Worm (Caenorhabditis elegans) whole organism, L4/young adult: ENCODE results near the gene pxmp-4.
A peak's percentile ranks its signal among the peaks of the same experiment; 100 is the strongest.

Source experiments
- W03F9.2 ChIP-seq: fragments of 150-350 bp; optimal IDR thresholded peaks from 2 replicates; lab custom pipeline; 2014; ENCODE audit warnings: missing biosample characterization, missing genetic modification characterization
- dao-5 ChIP-seq: sonication (generic microtip); optimal IDR thresholded peaks from 2 replicates; lab custom pipeline; 2016; ENCODE audit warnings: missing genotype, missing genetic modification characterization, moderate library complexity, missing compliant biosample characterization
- him-1 ChIP-seq: sonication (generic microtip); optimal IDR thresholded peaks from 2 replicates; lab custom pipeline; 2016; ENCODE audit warnings: missing genotype, missing genetic modification reagents, missing genetic modification characterization, missing compliant biosample characterization

Gene pxmp-4

DNA sequence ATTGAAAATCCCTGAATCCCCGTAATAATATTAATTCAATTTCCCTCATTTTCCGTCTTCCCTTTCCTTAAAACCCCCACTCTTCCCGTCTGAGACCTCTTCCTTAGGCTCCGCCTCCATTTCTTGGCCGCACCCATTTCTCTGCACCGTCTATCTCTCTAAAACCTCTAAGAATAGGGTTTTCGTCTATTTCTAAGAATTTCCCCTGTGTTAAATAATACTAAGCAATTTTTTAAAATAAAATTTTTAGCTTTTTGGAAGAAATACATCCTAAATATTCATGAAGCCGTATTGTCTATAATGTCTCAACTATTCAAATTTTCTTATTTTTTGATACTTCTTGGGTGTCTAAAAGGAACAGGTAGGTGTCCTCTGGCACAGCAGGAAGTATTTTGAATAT, 2.5 kb upstream of the pxmp-4 start, which contains the start of gene cdh-8:
cdh-8 (plus strand) TSS at position 301 of the 400 bp plus-strand sequence.
- TF ChIP-seq W03F9.2 (tag; lab: Kevin White, UChicago) (no peak), him-1 (no peak), dao-5 (tag; lab: Kevin White, UChicago) (no peak)

ce11 chrIV:338192-338831, 1.3 kb upstream of the pxmp-4 start:
- TF ChIP-seq dao-5 (tag; lab: Kevin White, UChicago) (no peak), W03F9.2 (tag; lab: Kevin White, UChicago) (no peak), him-1 (no peak)

DNA sequence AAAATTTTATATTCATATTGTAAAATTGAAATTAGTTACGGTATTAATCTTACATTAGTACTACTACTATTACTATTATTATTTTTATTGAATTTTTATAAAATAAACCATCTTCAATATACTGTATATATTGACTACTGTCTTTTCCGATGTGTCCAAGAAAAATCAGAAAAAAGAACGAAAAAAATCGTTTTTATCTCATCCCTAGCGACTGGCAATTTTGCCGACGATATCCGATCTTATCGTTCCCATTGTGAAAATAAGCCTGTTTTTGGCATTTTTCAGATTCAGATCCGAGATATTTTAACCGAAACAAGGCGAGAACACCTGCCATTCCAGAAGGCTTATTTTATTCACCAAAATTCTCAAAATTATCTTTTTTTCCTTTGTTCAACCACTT, 6.5 kb downstream of the pxmp-4 start, which contains the start of gene F18F11.4:
F18F11.4 (plus strand) TSS at position 301 of the 400 bp plus-strand sequence.
- no peak for TF ChIP-seq W03F9.2 (tag; lab: Kevin White, UChicago)
- no peak for TF ChIP-seq dao-5 (tag; lab: Kevin White, UChicago)
- no peak for TF ChIP-seq him-1

DNA sequence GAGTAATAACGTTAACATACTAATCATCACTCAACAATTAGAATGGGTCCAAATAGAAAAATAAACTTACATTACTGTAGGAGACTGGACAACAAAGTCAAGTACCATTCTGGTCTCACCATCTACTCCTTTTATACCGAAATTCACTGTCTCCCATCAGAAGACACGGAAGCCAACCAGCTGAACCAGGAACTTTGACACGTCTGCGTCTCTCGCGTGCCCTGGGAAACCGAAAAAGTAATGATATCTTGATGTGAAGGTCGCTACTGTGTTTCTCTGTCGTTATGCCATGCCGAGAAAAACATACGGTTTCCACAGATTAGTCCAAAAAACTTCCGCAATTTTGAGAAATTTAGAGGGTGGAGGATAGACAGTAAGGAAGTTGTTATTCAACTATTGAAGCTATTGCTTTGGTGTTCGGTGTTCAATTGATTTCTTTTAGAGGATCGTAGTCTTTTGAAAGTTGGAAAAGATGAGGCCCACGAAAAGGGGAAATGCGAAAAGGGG, 10.4 kb downstream of the pxmp-4 start, which contains the start of gene col-101:
col-101 (minus strand) TSS at position 457 of the 507 bp plus-strand sequence.
- TF ChIP-seq him-1: no peak
- no peak for TF ChIP-seq W03F9.2 (tag; lab: Kevin White, UChicago)
- no peak for TF ChIP-seq dao-5 (tag; lab: Kevin White, UChicago)

DNA sequence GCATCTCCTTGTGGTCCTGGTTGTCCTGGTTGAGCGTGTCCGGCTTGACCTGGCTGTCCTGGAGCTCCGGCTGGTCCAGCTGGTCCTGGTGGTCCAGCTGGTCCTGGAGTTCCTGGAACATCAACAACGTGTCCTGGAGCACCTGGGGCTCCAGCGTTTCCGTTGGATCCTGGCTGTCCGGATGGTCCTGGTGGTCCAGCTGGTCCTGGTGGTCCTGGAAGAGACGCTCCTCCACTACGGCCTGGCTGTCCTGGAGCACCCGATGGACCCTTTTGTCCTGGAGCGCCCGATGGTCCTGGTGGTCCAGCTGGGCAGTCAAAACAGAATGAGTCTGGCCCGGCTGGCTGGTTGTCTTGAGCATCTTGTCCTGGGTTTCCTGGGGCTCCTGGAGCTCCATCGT, 11.3 kb downstream of the pxmp-4 start:
- TF ChIP-seq him-1 (no peak), dao-5 (tag; lab: Kevin White, UChicago) (no peak), W03F9.2 (tag; lab: Kevin White, UChicago) (no peak)

DNA sequence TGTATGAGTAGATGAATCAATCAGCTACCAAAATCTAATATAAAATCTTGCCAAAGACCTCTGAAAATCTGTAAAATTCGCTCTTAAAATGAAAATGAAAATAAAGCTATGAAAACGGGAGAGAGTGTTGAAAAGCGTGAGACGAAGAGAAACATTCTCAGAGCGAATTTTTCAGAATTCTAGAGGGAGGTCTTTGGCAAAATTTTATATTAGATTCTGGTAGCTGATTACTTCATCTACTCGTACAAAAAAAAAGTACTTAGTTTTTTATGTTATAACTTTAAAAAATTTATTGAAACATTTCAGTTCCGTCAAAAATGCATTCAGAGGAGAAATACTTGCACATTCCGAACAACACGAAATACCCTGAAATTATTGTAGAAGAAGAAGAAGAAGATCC, 12.2 kb downstream of the pxmp-4 start, which contains the start of gene drl-1:
drl-1 (plus strand) TSS at position 301 of the 400 bp plus-strand sequence.
- TF ChIP-seq him-1 (no peak), W03F9.2 (tag; lab: Kevin White, UChicago) (no peak), dao-5 (tag; lab: Kevin White, UChicago) (no peak)

ce11 chrIV:322497-322896, 14.5 kb downstream of the pxmp-4 start, which contains the start of gene grl-26:
Gene grl-26, minus strand, starts transcription at chrIV:322814.
- TF ChIP-seq him-1: no peak
- TF ChIP-seq W03F9.2 (tag; lab: Kevin White, UChicago): peak; percentile 47
- TF ChIP-seq dao-5 (tag; lab: Kevin White, UChicago): peak; percentile 81

- TF ChIP-seq him-1: no peak
- TF ChIP-seq W03F9.2 (tag; lab: Kevin White, UChicago): no peak
- TF ChIP-seq dao-5 (tag; lab: Kevin White, UChicago): no peak
These were observed 16.6 kb downstream of the pxmp-4 start, which contains the start of gene dsc-4 for ce11 chrIV:320380-320779. Gene dsc-4, minus strand, starts transcription at chrIV:320544.

DNA sequence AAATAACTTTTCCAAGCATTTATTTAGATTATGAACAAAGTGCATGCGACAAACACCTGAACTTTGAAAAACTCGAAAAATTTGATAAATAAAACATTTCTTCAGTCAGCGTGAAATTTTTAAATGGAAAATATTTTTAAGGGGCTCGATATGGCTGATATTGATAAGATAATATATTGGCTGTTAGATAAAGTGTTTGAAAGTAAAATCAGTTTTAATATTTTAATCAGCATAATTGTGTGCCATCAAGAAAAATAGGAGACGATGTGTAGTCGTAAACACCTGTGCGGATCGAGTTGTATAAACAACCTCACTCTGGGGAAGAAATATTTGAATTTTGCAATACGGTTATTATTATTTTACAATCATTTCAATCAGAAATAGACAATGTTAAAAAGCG, 17.3 kb downstream of the pxmp-4 start:
- TF ChIP-seq W03F9.2 (tag; lab: Kevin White, UChicago) (no peak), him-1 (no peak), dao-5 (tag; lab: Kevin White, UChicago) (no peak)

DNA sequence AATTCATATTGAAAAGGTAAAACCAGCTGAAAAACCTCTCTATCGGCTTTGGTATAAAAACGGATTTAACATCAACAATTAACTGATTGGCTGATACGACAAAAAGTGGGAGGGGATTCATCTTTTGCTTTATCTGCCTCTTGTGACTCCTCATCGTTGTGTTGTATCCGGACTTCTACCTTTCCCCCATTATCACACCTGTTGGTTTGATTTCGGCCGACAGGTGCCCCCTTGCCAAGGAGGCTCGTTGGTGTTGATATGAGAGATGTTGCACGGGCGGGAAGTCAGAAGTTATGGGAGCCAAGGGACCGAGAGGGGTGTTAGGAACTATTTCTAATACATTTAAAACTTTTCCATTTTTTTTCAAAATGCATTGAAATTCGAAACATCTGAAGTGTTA, 22.5 kb downstream of the pxmp-4 start:
- TF ChIP-seq dao-5 (tag; lab: Kevin White, UChicago): no peak
- TF ChIP-seq W03F9.2 (tag; lab: Kevin White, UChicago): no peak
- no peak for TF ChIP-seq him-1

DNA sequence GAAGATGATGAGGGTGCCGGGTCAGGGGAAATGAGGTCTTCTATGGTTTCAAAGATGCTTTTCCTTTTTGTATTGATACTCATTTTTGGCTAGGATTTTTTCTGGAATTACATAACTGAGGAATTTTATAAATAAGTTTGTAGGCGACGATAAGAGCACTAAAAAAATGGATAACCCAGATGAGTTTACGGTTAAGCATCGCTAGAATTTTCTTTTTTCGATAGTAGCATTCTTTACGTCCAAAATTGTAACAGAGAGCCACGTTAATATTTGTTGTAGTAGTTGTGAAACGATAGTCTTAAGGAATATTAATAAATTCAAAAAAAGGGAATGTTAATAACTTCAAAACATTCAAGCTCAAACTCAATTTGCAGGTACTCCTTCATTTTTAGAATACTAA, 23.4 kb downstream of the pxmp-4 start, which contains the start of gene snai-1:
snai-1 (minus strand) TSS at position 101 of the 400 bp plus-strand sequence.
- no peak for TF ChIP-seq dao-5 (tag; lab: Kevin White, UChicago)
- no peak for TF ChIP-seq W03F9.2 (tag; lab: Kevin White, UChicago)
- TF ChIP-seq him-1: no peak

- TF ChIP-seq him-1: no peak
- TF ChIP-seq W03F9.2 (tag; lab: Kevin White, UChicago): no peak
- TF ChIP-seq dao-5 (tag; lab: Kevin White, UChicago): no peak
These were observed 27.5 kb downstream of the pxmp-4 start for ce11 chrIV:309526-309925.

DNA sequence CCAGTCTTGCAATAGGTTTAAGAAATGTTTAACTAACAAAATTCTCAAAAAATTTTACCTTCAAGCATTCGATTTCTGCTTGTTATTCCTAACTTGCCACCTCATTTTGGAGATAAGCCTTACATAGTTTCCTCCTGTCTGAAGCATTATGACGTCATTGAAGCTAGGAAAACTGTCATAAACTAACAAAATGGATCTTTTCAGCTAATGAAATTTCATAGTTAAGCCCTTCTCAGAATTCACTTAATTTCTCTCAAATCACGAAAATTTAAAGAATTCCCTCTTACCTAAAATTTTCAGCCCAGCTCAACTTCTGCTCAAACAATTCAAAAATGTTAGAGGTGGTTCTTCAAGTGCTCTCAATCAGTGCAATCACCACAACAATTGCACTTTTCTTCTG, 29.8 kb downstream of the pxmp-4 start, which contains the start of gene swt-1:
swt-1 (plus strand) TSS at position 301 of the 400 bp plus-strand sequence.
- TF ChIP-seq him-1 (no peak), dao-5 (tag; lab: Kevin White, UChicago) (no peak), W03F9.2 (tag; lab: Kevin White, UChicago) (no peak)

DNA sequence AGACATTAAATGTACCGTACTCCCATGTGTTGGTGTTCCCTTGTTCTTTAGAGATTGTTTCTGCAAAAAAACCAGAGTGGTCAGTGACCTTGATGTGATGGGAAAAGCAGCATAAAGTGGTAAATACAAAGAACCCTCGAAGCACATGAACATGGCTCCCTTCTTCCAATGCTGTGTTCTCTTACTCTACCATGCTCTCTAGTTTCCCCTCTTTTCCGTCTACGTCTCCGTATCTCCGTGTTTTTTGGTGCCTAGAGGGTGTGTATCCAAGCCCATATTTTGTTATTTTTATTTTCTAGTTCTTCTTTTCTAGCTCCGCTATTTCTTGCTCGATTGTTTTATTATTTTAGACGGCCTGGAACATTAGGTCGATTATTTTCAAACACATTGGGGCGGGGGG, 30.4 kb downstream of the pxmp-4 start:
- no peak for TF ChIP-seq him-1
- TF ChIP-seq W03F9.2 (tag; lab: Kevin White, UChicago): no peak
- no peak for TF ChIP-seq dao-5 (tag; lab: Kevin White, UChicago)
